Worm (Caenorhabditis elegans): ENCODE results near the gene sre-48.

ce11 chrII:14010656-14011376, 31.1 kb upstream of the sre-48 start, which contains the start of gene F01D5.8:
- no peak for TF ChIP-seq flt-1 (GFP tag; IDR thresholded peaks at IDR 0.05)
- no peak for TF ChIP-seq ceh-36 (tag; optimal IDR thresholded peaks at IDR 0.05)
- TF ChIP-seq hnd-1 (tag; optimal IDR thresholded peaks at IDR 0.05) = no peak
- no peak for TF ChIP-seq ama-1 (optimal IDR thresholded peaks at IDR 0.05)
- TF ChIP-seq tbx-37 (GFP tag; conservative IDR thresholded peaks at IDR 0.05) = no peak
- TF ChIP-seq tra-4 (tag; optimal IDR thresholded peaks at IDR 0.05) = no peak
- no peak for TF ChIP-seq B0310.2 (tag; optimal IDR thresholded peaks at IDR 0.05)
- no peak for TF ChIP-seq F13C5.2 (tag; optimal IDR thresholded peaks at IDR 0.05)
- TF ChIP-seq tbx-11 (GFP tag; IDR thresholded peaks at IDR 0.05) = no peak
- TF ChIP-seq scrt-1 (GFP tag; IDR thresholded peaks at IDR 0.05) = no peak
- no peak for TF ChIP-seq pes-1 (GFP tag; IDR thresholded peaks at IDR 0.05)
- no peak for TF ChIP-seq hmg-4 (GFP tag; optimal IDR thresholded peaks at IDR 0.05)
- TF ChIP-seq aly-1 (tag; optimal IDR thresholded peaks at IDR 0.05) = no peak
